Worm (Caenorhabditis elegans) whole organism, late embryonic: ENCODE measurements around the gene mogs-1.

Experiments used
- C08G9.2 ChIP-seq: sonication (generic microtip); optimal IDR thresholded peaks from 2 replicates; lab custom pipeline; 2016; ENCODE audit warnings: mild to moderate bottlenecking, missing genetic modification characterization, moderate library complexity, missing compliant biosample characterization
- F13H6.1 ChIP-seq: sonication (generic microtip); optimal IDR thresholded peaks from 2 replicates; lab custom pipeline; 2016; ENCODE audit warnings: missing genetic modification characterization, missing compliant biosample characterization
- K09A11.1 ChIP-seq: sonication (generic microtip); optimal IDR thresholded peaks from 2 replicates; lab custom pipeline; 2017; ENCODE audit warnings: antibody characterized with exemption, mild to moderate bottlenecking, missing genetic modification characterization, missing compliant biosample characterization; ENCODE audit not compliant: insufficient read depth
- Y22D7AL.16 ChIP-seq: sonication (generic microtip); optimal IDR thresholded peaks from 2 replicates; lab custom pipeline; 2016; ENCODE audit warnings: missing genetic modification characterization, missing compliant biosample characterization
- ama-1 ChIP-seq: fragments of 150-350 bp; optimal IDR thresholded peaks from 2 replicates; lab custom pipeline; 2014
- ceh-14 ChIP-seq: sonication (generic microtip); optimal IDR thresholded peaks from 2 replicates; lab custom pipeline; 2016; ENCODE audit warnings: missing genotype, missing genetic modification characterization, missing compliant biosample characterization
- ceh-18 ChIP-seq: sonication (generic microtip); optimal IDR thresholded peaks from 2 replicates; lab custom pipeline; 2016; ENCODE audit warnings: missing genetic modification characterization, missing compliant biosample characterization
- ceh-22 ChIP-seq: sonication (generic microtip); optimal IDR thresholded peaks from 2 replicates; lab custom pipeline; 2017; ENCODE audit warnings: missing biosample characterization, missing genetic modification characterization
- ceh-30 ChIP-seq: fragments of 150-350 bp; optimal IDR thresholded peaks from 2 replicates; lab custom pipeline; 2014; ENCODE audit warnings: missing biosample characterization, missing genetic modification characterization
- ceh-31 ChIP-seq: sonication (generic microtip); optimal IDR thresholded peaks from 2 replicates; lab custom pipeline; 2016; ENCODE audit warnings: missing genetic modification characterization, missing compliant biosample characterization
- ceh-45 ChIP-seq: fragments of 200-800 bp; sonication (Bioruptor generic); IDR thresholded peaks from 2 replicates; pipeline ENCODE4 v1.3.6; 2022; ENCODE audit warnings: missing genetic modification reagents, missing genetic modification characterization, missing compliant biosample characterization
- ceh-6 ChIP-seq: fragments of 200-800 bp; sonication (Bioruptor generic); optimal IDR thresholded peaks from 2 replicates; lab custom pipeline; 2018; ENCODE audit warnings: mild to moderate bottlenecking, missing genetic modification characterization, missing compliant biosample characterization
- ceh-9 ChIP-seq: sonication (generic microtip); optimal IDR thresholded peaks from 2 replicates; lab custom pipeline; 2016; ENCODE audit warnings: mild to moderate bottlenecking, missing genetic modification characterization, inconsistent platforms, missing compliant biosample characterization
- dmd-4 ChIP-seq: sonication (generic microtip); optimal IDR thresholded peaks from 2 replicates; lab custom pipeline; 2016; ENCODE audit warnings: borderline replicate concordance, missing genetic modification characterization, missing compliant biosample characterization
- elt-2 ChIP-seq: sonication (generic microtip); optimal IDR thresholded peaks from 2 replicates; lab custom pipeline; 2016; ENCODE audit warnings: missing genetic modification reagents, missing genetic modification characterization, missing compliant biosample characterization
- ets-4 ChIP-seq: sonication (generic microtip); optimal IDR thresholded peaks from 2 replicates; lab custom pipeline; 2016; ENCODE audit warnings: missing genetic modification characterization, missing compliant biosample characterization
- hlh-30 ChIP-seq: sonication (generic microtip); optimal IDR thresholded peaks from 2 replicates; lab custom pipeline; 2017; ENCODE audit warnings: antibody characterized with exemption, missing genetic modification characterization, missing compliant biosample characterization; ENCODE audit not compliant: insufficient read depth
- madf-2 ChIP-seq: sonication (generic microtip); optimal IDR thresholded peaks from 2 replicates; lab custom pipeline; 2017; ENCODE audit warnings: missing genetic modification characterization, missing compliant biosample characterization
- nhr-11 ChIP-seq: fragments of 150-350 bp; optimal IDR thresholded peaks from 2 replicates; lab custom pipeline; 2014; ENCODE audit warnings: missing biosample characterization, missing genetic modification characterization
- nhr-232 ChIP-seq: sonication (generic microtip); optimal IDR thresholded peaks from 2 replicates; lab custom pipeline; 2016; ENCODE audit warnings: missing genetic modification characterization, missing compliant biosample characterization
- odd-2 ChIP-seq: sonication (generic microtip); optimal IDR thresholded peaks from 2 replicates; lab custom pipeline; 2017; ENCODE audit warnings: antibody characterized with exemption, mild to moderate bottlenecking, missing genetic modification characterization, missing compliant biosample characterization
- pqm-1 ChIP-seq: sonication (generic microtip); optimal IDR thresholded peaks from 2 replicates; lab custom pipeline; 2016; ENCODE audit warnings: missing genetic modification characterization, missing compliant biosample characterization
- pros-1 ChIP-seq: fragments of 150-350 bp; optimal IDR thresholded peaks from 2 replicates; lab custom pipeline; 2014; ENCODE audit warnings: missing biosample characterization, missing genetic modification reagents, missing genetic modification characterization
- ref-2 ChIP-seq: sonication (generic microtip); optimal IDR thresholded peaks from 2 replicates; lab custom pipeline; 2016; ENCODE audit warnings: missing genetic modification characterization, missing compliant biosample characterization
- sdc-2 ChIP-seq: sonication (generic microtip); optimal IDR thresholded peaks from 2 replicates; lab custom pipeline; 2016; ENCODE audit warnings: missing genotype, missing genetic modification characterization, missing compliant biosample characterization
- sox-4 ChIP-seq: sonication (generic microtip); optimal IDR thresholded peaks from 2 replicates; lab custom pipeline; 2017; ENCODE audit warnings: mild to moderate bottlenecking, missing genetic modification characterization, inconsistent platforms, missing compliant biosample characterization
- tbx-2 ChIP-seq: sonication (generic microtip); optimal IDR thresholded peaks from 2 replicates; lab custom pipeline; 2016; ENCODE audit warnings: missing genetic modification characterization, missing compliant biosample characterization
- unc-42 ChIP-seq: sonication (generic microtip); optimal IDR thresholded peaks from 2 replicates; lab custom pipeline; 2016; ENCODE audit warnings: missing genotype, missing genetic modification characterization, missing compliant biosample characterization
- unc-86 ChIP-seq: sonication (generic microtip); optimal IDR thresholded peaks from 2 replicates; lab custom pipeline; 2016; ENCODE audit warnings: missing genetic modification characterization, missing compliant biosample characterization
- ztf-16 ChIP-seq: sonication (generic microtip); optimal IDR thresholded peaks from 2 replicates; lab custom pipeline; 2017; ENCODE audit warnings: missing genetic modification characterization, missing compliant biosample characterization

The mogs-1 gene

ce11 chrIV:10979689-10980088 lies 42.0 kb downstream of the mogs-1 start:
- TF ChIP-seq nhr-11 (tag; lab: Kevin White, UChicago), result no peak
- TF ChIP-seq ceh-18 (tag; lab: Kevin White, UChicago), result peak; percentile 49
- TF ChIP-seq nhr-232 (tag; lab: Kevin White, UChicago), result no peak

- TF ChIP-seq sox-4 (tag; lab: Kevin White, UChicago), result no peak
- no peak for TF ChIP-seq C08G9.2 (tag; lab: Kevin White, UChicago)
- no peak for TF ChIP-seq ref-2 (tag; lab: Kevin White, UChicago)
Measured at ce11 chrIV:10978641-10979040, 43.1 kb downstream of the mogs-1 start.

- TF ChIP-seq ceh-22 (tag; lab: Kevin White, UChicago) (no peak), elt-2 (tag; lab: Kevin White, UChicago) (peak; percentile 72)
- TF ChIP-seq, all 69 proteins: peak for 1
Measured at ce11 chrIV:10975968-10976367, 45.8 kb downstream of the mogs-1 start.

- no peak for TF ChIP-seq ref-2 (tag; lab: Kevin White, UChicago)
- TF ChIP-seq unc-86 (tag; lab: Kevin White, UChicago), result no peak
- no peak for TF ChIP-seq ceh-6 (GFP tag; lab: Kevin White, UChicago)
- no peak for TF ChIP-seq ceh-22 (tag; lab: Kevin White, UChicago)
- no peak for TF ChIP-seq unc-42 (tag; lab: Kevin White, UChicago)
- no peak for TF ChIP-seq K09A11.1 (tag; lab: Kevin White, UChicago)
- no peak for TF ChIP-seq ztf-16
- no peak for TF ChIP-seq sox-4 (tag; lab: Kevin White, UChicago)
- TF ChIP-seq ceh-31 (tag; lab: Kevin White, UChicago), result no peak
- TF ChIP-seq sdc-2 (tag; lab: Kevin White, UChicago), result no peak
Measured at ce11 chrIV:10971636-10972199, 50.0 kb downstream of the mogs-1 start.

DNA sequence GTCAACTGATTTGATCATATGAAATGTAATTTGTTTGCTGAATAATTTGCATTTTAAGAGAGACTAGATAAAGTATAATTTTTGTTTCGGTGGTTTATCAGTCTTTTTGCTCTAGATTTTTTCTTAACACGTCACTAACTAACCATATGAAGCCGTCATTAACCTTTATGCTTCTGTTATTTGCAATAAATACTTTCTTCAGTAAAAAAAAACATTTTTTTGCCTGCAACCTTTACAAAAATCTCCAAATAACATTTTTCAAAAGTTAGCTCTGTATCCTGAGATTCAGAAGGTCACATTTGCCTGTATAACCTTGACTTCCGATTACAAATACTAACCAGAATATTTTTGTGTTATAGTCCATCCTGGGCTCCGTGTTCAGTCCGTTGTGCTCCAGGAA lies 51.0 kb downstream of the mogs-1 start:
- TF ChIP-seq Y22D7AL.16, result no peak
- TF ChIP-seq ceh-9 (tag; lab: Kevin White, UChicago), result no peak
- no peak for TF ChIP-seq sox-4 (tag; lab: Kevin White, UChicago)
- TF ChIP-seq madf-2 (tag; lab: Kevin White, UChicago), result no peak
- TF ChIP-seq unc-42 (tag; lab: Kevin White, UChicago), result no peak
- TF ChIP-seq ama-1, result no peak
- TF ChIP-seq ref-2 (tag; lab: Kevin White, UChicago), result no peak
- no peak for TF ChIP-seq ceh-45 (GFP tag; lab: Robert Waterston, UW)
- TF ChIP-seq odd-2 (tag; lab: Kevin White, UChicago), result no peak
- TF ChIP-seq dmd-4, result no peak
- TF ChIP-seq ceh-30 (tag; lab: Kevin White, UChicago), result no peak
- no peak for TF ChIP-seq pros-1
- no peak for TF ChIP-seq ceh-31 (tag; lab: Kevin White, UChicago)
- no peak for TF ChIP-seq hlh-30 (tag; lab: Kevin White, UChicago)
- TF ChIP-seq K09A11.1 (tag; lab: Kevin White, UChicago), result no peak
- no peak for TF ChIP-seq ets-4 (tag; lab: Kevin White, UChicago)
- TF ChIP-seq pqm-1 (tag; lab: Kevin White, UChicago), result no peak
- TF ChIP-seq tbx-2, result no peak
- no peak for TF ChIP-seq F13H6.1
- TF ChIP-seq, all 69 proteins: peak for 0

DNA sequence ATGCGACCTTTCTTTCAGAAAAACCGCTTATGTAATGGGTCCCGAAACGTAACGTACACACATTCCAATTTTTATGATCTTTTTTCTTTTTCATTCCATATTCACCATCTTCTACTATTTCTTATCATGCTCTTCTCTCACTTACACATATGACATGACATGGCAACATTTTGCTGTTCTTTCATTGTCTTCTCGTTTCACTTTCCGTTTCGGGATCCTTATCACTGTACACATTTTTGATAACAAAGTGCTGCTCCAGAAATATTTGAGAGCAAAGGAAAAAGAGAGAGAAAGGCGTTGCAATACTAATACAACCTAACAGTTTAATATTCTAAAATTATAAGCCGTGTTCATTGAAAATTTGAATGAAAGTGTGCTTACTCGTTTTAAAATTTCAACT lies 51.4 kb downstream of the mogs-1 start:
- TF ChIP-seq ceh-14 (tag; lab: Kevin White, UChicago) (no peak), elt-2 (tag; lab: Kevin White, UChicago) (peak; percentile 82)
- TF ChIP-seq, all 69 proteins: peak for 1
